Fruit fly (Drosophila melanogaster): ENCODE data around the gene phu.

The phu gene

dm6 chr3R:9534125-9534496 lies 39.5 kb downstream of the phu start (continued):
- peak; percentile 50 for TF ChIP-seq gcm2 (GFP tag; optimal IDR thresholded peaks at IDR 0.05)
- peak; percentile 53 for TF ChIP-seq tup (GFP tag; optimal IDR thresholded peaks at IDR 0.05)
- peak; percentile 75 for TF ChIP-seq CG33213 (GFP tag; optimal IDR thresholded peaks at IDR 0.05)
- peak; percentile 59 for TF ChIP-seq Sry-β (GFP tag; optimal IDR thresholded peaks at IDR 0.05)
- TF ChIP-seq CG34376 (GFP tag; optimal IDR thresholded peaks at IDR 0.05), result no peak
- peak; percentile 98 for TF ChIP-seq Med (GFP tag)
- no peak for TF ChIP-seq sc (optimal IDR thresholded peaks at IDR 0.05)
- peak; percentile 92 for TF ChIP-seq sc (GFP tag; optimal IDR thresholded peaks at IDR 0.05)
- TF ChIP-seq CG8765 (GFP tag; IDR thresholded peaks at IDR 0.05), result peak; percentile 49; the same call in 1 of the 2 replicates
- TF ChIP-seq hkb (optimal IDR thresholded peaks at IDR 0.05), result no peak
- peak; percentile 93 for TF ChIP-seq hkb (GFP tag; IDR thresholded peaks at IDR 0.05)
- TF ChIP-seq Nf-YB (GFP tag; optimal IDR thresholded peaks at IDR 0.05), result peak; percentile 78
- TF ChIP-seq gro (GFP tag; optimal IDR thresholded peaks at IDR 0.05), result peak; percentile 88
- peak; percentile 96 for TF ChIP-seq CG10979 (tag; optimal IDR thresholded peaks at IDR 0.05)
- peak; percentile 70 for TF ChIP-seq zfh2 (GFP tag; optimal IDR thresholded peaks at IDR 0.05)
- peak; percentile 91 for TF ChIP-seq CG14441 (GFP tag; IDR thresholded peaks at IDR 0.05)
- peak; percentile 91 for TF ChIP-seq CG12219 (GFP tag; optimal IDR thresholded peaks at IDR 0.05)
- peak; percentile 84 for TF ChIP-seq pb (GFP tag; optimal IDR thresholded peaks at IDR 0.05)
- peak; percentile 31 for TF ChIP-seq p53 (GFP tag; optimal IDR thresholded peaks at IDR 0.05)
- TF ChIP-seq Fer1 (GFP tag; optimal IDR thresholded peaks at IDR 0.05), result peak; percentile 78
- no peak for TF ChIP-seq pfk (GFP tag; optimal IDR thresholded peaks at IDR 0.05)
- TF ChIP-seq Fer2 (tag; optimal IDR thresholded peaks at IDR 0.05), result peak; percentile 75
- TF ChIP-seq cwo (GFP tag; optimal IDR thresholded peaks at IDR 0.05), result peak; percentile 68
- TF ChIP-seq lab (GFP tag; optimal IDR thresholded peaks at IDR 0.05), result peak; percentile 93
- peak; percentile 98 for TF ChIP-seq Ets65A (GFP tag)
- TF ChIP-seq CG3065 (GFP tag; optimal IDR thresholded peaks at IDR 0.05), result peak; percentile 82
- no peak for TF ChIP-seq CG6791 (GFP tag; IDR thresholded peaks at IDR 0.05; ENCODE audit: partially characterized antibody)
- peak; percentile 81 for TF ChIP-seq aop (GFP tag; IDR thresholded peaks at IDR 0.05)
- no peak for TF ChIP-seq HLH4C (GFP tag; IDR thresholded peaks at IDR 0.05; ENCODE audit: partially characterized antibody)
- peak; percentile 88 for TF ChIP-seq Mad (GFP tag; optimal IDR thresholded peaks at IDR 0.05)
- TF ChIP-seq CG17186 (GFP tag; optimal IDR thresholded peaks at IDR 0.05), result peak; percentile 73
- peak; percentile 87 for TF ChIP-seq CG7372 (GFP tag; IDR thresholded peaks at IDR 0.05)
- peak; percentile 93 for TF ChIP-seq CG32532 (GFP tag; IDR thresholded peaks at IDR 0.05)
- TF ChIP-seq so (GFP tag; IDR thresholded peaks at IDR 0.05), result peak; percentile 90
- TF ChIP-seq slp2 (GFP tag; optimal IDR thresholded peaks at IDR 0.05), result peak; percentile 88
- TF ChIP-seq bowl (GFP tag; IDR thresholded peaks at IDR 0.05), result peak; percentile 79
- TF ChIP-seq inv (GFP tag; IDR thresholded peaks at IDR 0.05; ENCODE audit: partially characterized antibody), result no peak
- TF ChIP-seq CG32767 (GFP tag; IDR thresholded peaks at IDR 0.05), result peak; percentile 74; the same call in 1 of the 2 replicates
- peak; percentile 94 for TF ChIP-seq run (tag; optimal IDR thresholded peaks at IDR 0.05)
- peak; percentile 71 for TF ChIP-seq E2f2 (GFP tag; IDR thresholded peaks at IDR 0.05)
- peak; percentile 93 for TF ChIP-seq ranshi (GFP tag; IDR thresholded peaks at IDR 0.05)
- TF ChIP-seq jumu (GFP tag; optimal IDR thresholded peaks at IDR 0.05), result peak; percentile 81
- TF ChIP-seq gcm (GFP tag; optimal IDR thresholded peaks at IDR 0.05), result peak; percentile 92
- TF ChIP-seq crol (GFP tag; IDR thresholded peaks at IDR 0.05), result peak; percentile 42; the same call in 1 of the 2 replicates
- TF ChIP-seq Hand (GFP tag; optimal IDR thresholded peaks at IDR 0.05), result peak; percentile 71
- peak; percentile 88 for TF ChIP-seq CG1233 (GFP tag; optimal IDR thresholded peaks at IDR 0.05)
- TF ChIP-seq CG17802 (tag; optimal IDR thresholded peaks at IDR 0.05), result peak; percentile 79
- no peak for TF ChIP-seq dan (GFP tag; IDR thresholded peaks at IDR 0.05)
- peak; percentile 76 for TF ChIP-seq Gug (GFP tag; IDR thresholded peaks at IDR 0.05)
- peak; percentile 9 for TF ChIP-seq ems (GFP tag; optimal IDR thresholded peaks at IDR 0.05)
- TF ChIP-seq Mes4 (GFP tag; optimal IDR thresholded peaks at IDR 0.05), result peak; percentile 91
- TF ChIP-seq Ptx1 (GFP tag; IDR thresholded peaks at IDR 0.05), result peak; percentile 92
